Worm (Caenorhabditis elegans) whole organism, L1 larva: ENCODE data around the gene nck-1.

Source experiments
- C04F5.9 ChIP-seq: sonication (generic microtip); optimal IDR thresholded peaks from 2 replicates; lab custom pipeline; 2016; ENCODE audit warnings: missing genetic modification characterization, missing compliant biosample characterization
- C16A3.4 ChIP-seq: fragments of 150-350 bp; optimal IDR thresholded peaks from 2 replicates; lab custom pipeline; 2014; ENCODE audit warnings: missing biosample characterization, missing genetic modification characterization
- F16B12.6 ChIP-seq: fragments of 150-350 bp; optimal IDR thresholded peaks from 2 replicates; lab custom pipeline; 2014; ENCODE audit warnings: missing biosample characterization, missing genetic modification characterization
- aha-1 ChIP-seq: fragments of 150-350 bp; optimal IDR thresholded peaks from 2 replicates; lab custom pipeline; 2014; ENCODE audit warnings: missing biosample characterization, missing genetic modification characterization
- alr-1 ChIP-seq: fragments of 200-800 bp; sonication (Bioruptor generic); optimal IDR thresholded peaks from 2 replicates; lab custom pipeline; 2018; ENCODE audit warnings: borderline replicate concordance, mild to moderate bottlenecking, missing genetic modification characterization, missing compliant biosample characterization
- aly-2 ChIP-seq: fragments of 150-350 bp; optimal IDR thresholded peaks from 2 replicates; lab custom pipeline; 2014; ENCODE audit warnings: missing biosample characterization, missing genetic modification characterization
- ama-1 ChIP-seq: fragments of 150-350 bp; optimal IDR thresholded peaks from 2 replicates; lab custom pipeline; 2014
- blmp-1 ChIP-seq: fragments of 150-350 bp; optimal IDR thresholded peaks from 2 replicates; lab custom pipeline; 2014; ENCODE audit warnings: missing biosample characterization, missing genetic modification characterization
- ceh-63 ChIP-seq: fragments of 200-800 bp; sonication (Bioruptor generic); optimal IDR thresholded peaks from 2 replicates; lab custom pipeline; 2018; ENCODE audit warnings: mild to moderate bottlenecking, missing genetic modification characterization, missing compliant biosample characterization
- ceh-8 ChIP-seq: fragments of 200-800 bp; sonication (Bioruptor generic); optimal IDR thresholded peaks from 2 replicates; lab custom pipeline; 2018; ENCODE audit warnings: mild to moderate bottlenecking, missing genetic modification characterization, moderate library complexity, missing compliant biosample characterization
- ceh-82 ChIP-seq, 3 experiments: fragments of 150-350 bp in 1 of 3; sonication (generic microtip) in 2 of 3; optimal IDR thresholded peaks; 2 replicates each; lab custom pipeline; 2014 to 2017; ENCODE audit warnings: missing biosample characterization in 3 of 3, missing genetic modification characterization in 3 of 3
- ceh-90 ChIP-seq: sonication (generic microtip); optimal IDR thresholded peaks from 2 replicates; lab custom pipeline; 2016; ENCODE audit warnings: missing genetic modification characterization, missing compliant biosample characterization
- ces-1 ChIP-seq: fragments of 150-350 bp; optimal IDR thresholded peaks from 2 replicates; lab custom pipeline; 2014; ENCODE audit warnings: missing biosample characterization, missing genetic modification reagents, missing genetic modification characterization
- dpl-1 ChIP-seq, 3 experiments: fragments of 150-350 bp in 2 of 3; sonication (generic microtip) in 1 of 3; optimal IDR thresholded peaks; 2 replicates each; lab custom pipeline; 2014 to 2017; ENCODE audit warnings: missing biosample characterization in 3 of 3, missing genetic modification characterization in 3 of 3, missing genetic modification reagents in 3 of 3
- dsc-1 ChIP-seq: sonication (generic microtip); optimal IDR thresholded peaks from 2 replicates; lab custom pipeline; 2016; ENCODE audit warnings: mild to moderate bottlenecking, missing genetic modification characterization, missing compliant biosample characterization
- efl-3 ChIP-seq: fragments of 200-800 bp; sonication (Bioruptor generic); optimal IDR thresholded peaks from 2 replicates; lab custom pipeline; 2018; ENCODE audit warnings: mild to moderate bottlenecking, missing genetic modification characterization, missing compliant biosample characterization
- egl-27 ChIP-seq, 2 experiments: fragments of 150-350 bp in 1 of 2; sonication (generic microtip); optimal IDR thresholded peaks; 3 replicates each; lab custom pipeline; 2017 to 2018; ENCODE audit warnings: missing biosample characterization in 2 of 2, missing genetic modification characterization in 2 of 2, missing genetic modification reagents in 2 of 2
- elt-3 ChIP-seq, 6 experiments: fragments of 150-350 bp in 1 of 6; sonication (generic microtip); optimal IDR thresholded peaks; 2 replicates each; lab custom pipeline; 2017 to 2018; ENCODE audit warnings: missing biosample characterization in 6 of 6, missing genetic modification characterization in 6 of 6, inconsistent platforms in 1 of 6
- ets-5 ChIP-seq: fragments of 200-800 bp; sonication (Bioruptor generic); IDR thresholded peaks from 2 replicates; pipeline ENCODE4 v1.3.6; 2022; ENCODE audit warnings: missing genetic modification characterization, missing compliant biosample characterization
- fkh-10 ChIP-seq: sonication (generic microtip); optimal IDR thresholded peaks from 2 replicates; lab custom pipeline; 2017; ENCODE audit warnings: missing biosample characterization, missing genetic modification reagents, missing genetic modification characterization
- fos-1 ChIP-seq: fragments of 150-350 bp; optimal IDR thresholded peaks from 2 replicates; lab custom pipeline; 2014; ENCODE audit warnings: missing biosample characterization, missing genetic modification characterization
- hlh-4 ChIP-seq: sonication (generic microtip); optimal IDR thresholded peaks from 2 replicates; lab custom pipeline; 2016; ENCODE audit warnings: mild to moderate bottlenecking, missing genetic modification characterization, missing compliant biosample characterization
- irx-1 ChIP-seq: sonication (generic microtip); optimal IDR thresholded peaks from 2 replicates; lab custom pipeline; 2016; ENCODE audit warnings: missing genetic modification characterization, missing compliant biosample characterization
- jun-1 ChIP-seq: fragments of 150-350 bp; optimal IDR thresholded peaks from 2 replicates; lab custom pipeline; 2014; ENCODE audit warnings: missing biosample characterization, missing genetic modification reagents, missing genetic modification characterization
- lin-14 ChIP-seq: fragments of 200-800 bp; sonication (Bioruptor generic); optimal IDR thresholded peaks from 2 replicates; lab custom pipeline; 2018; ENCODE audit warnings: mild to moderate bottlenecking, missing genetic modification characterization, moderate library complexity, missing compliant biosample characterization
- lin-35 ChIP-seq, 2 experiments: fragments of 150-350 bp; optimal IDR thresholded peaks; 2 replicates each; lab custom pipeline; 2014; ENCODE audit warnings: missing biosample characterization in 2 of 2, missing genetic modification characterization in 2 of 2, missing genetic modification reagents in 2 of 2
- lir-3 ChIP-seq: sonication (generic microtip); optimal IDR thresholded peaks from 2 replicates; lab custom pipeline; 2016; ENCODE audit warnings: mild to moderate bottlenecking, missing genetic modification characterization, moderate library complexity, missing compliant biosample characterization; ENCODE audit not compliant: poor library complexity
- mab-9 ChIP-seq: fragments of 200-800 bp; sonication (Bioruptor generic); IDR thresholded peaks from 2 replicates; pipeline ENCODE4 v1.3.6; 2022; ENCODE audit warnings: missing genetic modification reagents, missing genetic modification characterization, missing compliant biosample characterization
- mdl-1 ChIP-seq, 2 experiments: fragments of 150-350 bp; optimal IDR thresholded peaks; 2 replicates each; lab custom pipeline; 2014 to 2017; ENCODE audit warnings: missing biosample characterization in 2 of 2, missing genetic modification characterization in 2 of 2, inconsistent platforms in 1 of 2
- nhr-12 ChIP-seq: sonication (generic microtip); optimal IDR thresholded peaks from 2 replicates; lab custom pipeline; 2017; ENCODE audit warnings: missing biosample characterization, missing genetic modification characterization
- nhr-19 ChIP-seq: fragments of 200-800 bp; sonication (Bioruptor generic); conservative IDR thresholded peaks from 2 replicates; pipeline ENCODE4 v1.3.6; 2022; ENCODE audit warnings: missing genetic modification characterization, missing compliant biosample characterization
- nhr-237 ChIP-seq: fragments of 150-350 bp; optimal IDR thresholded peaks from 2 replicates; lab custom pipeline; 2014; ENCODE audit warnings: missing biosample characterization, missing genetic modification characterization
- nhr-47 ChIP-seq: sonication (generic microtip); optimal IDR thresholded peaks from 2 replicates; lab custom pipeline; 2016; ENCODE audit warnings: mild to moderate bottlenecking, missing genetic modification characterization, moderate library complexity, missing compliant biosample characterization
- nhr-71 ChIP-seq: sonication (generic microtip); optimal IDR thresholded peaks from 2 replicates; lab custom pipeline; 2016; ENCODE audit warnings: mild to moderate bottlenecking, missing genetic modification characterization, moderate library complexity, missing compliant biosample characterization
- nhr-85 ChIP-seq: sonication (generic microtip); peaks from one replicate; lab custom pipeline; 2016; ENCODE audit warnings: missing genetic modification characterization, inconsistent platforms, missing compliant biosample characterization
- nhr-90 ChIP-seq: sonication (generic microtip); optimal IDR thresholded peaks from 2 replicates; lab custom pipeline; 2016; ENCODE audit warnings: mild to moderate bottlenecking, missing genetic modification characterization, missing compliant biosample characterization; ENCODE audit not compliant: poor library complexity
- pax-3 ChIP-seq: fragments of 200-800 bp; sonication (Bioruptor generic); optimal IDR thresholded peaks from 2 replicates; lab custom pipeline; 2018; ENCODE audit warnings: mild to moderate bottlenecking, missing genetic modification characterization, moderate library complexity, missing compliant biosample characterization
- pqm-1 ChIP-seq: sonication (generic microtip); optimal IDR thresholded peaks from 3 replicates; lab custom pipeline; 2017; ENCODE audit warnings: missing biosample characterization, missing genetic modification characterization
- rnt-1 ChIP-seq: sonication (generic microtip); optimal IDR thresholded peaks from 2 replicates; lab custom pipeline; 2016; ENCODE audit warnings: mild to moderate bottlenecking, missing genetic modification characterization, moderate library complexity, missing compliant biosample characterization
- skn-1 ChIP-seq: fragments of 150-350 bp; optimal IDR thresholded peaks from 2 replicates; lab custom pipeline; 2014; ENCODE audit warnings: missing biosample characterization, missing genetic modification characterization
- snu-23 ChIP-seq: sonication (generic microtip); optimal IDR thresholded peaks from 2 replicates; lab custom pipeline; 2016; ENCODE audit warnings: missing genetic modification characterization, missing compliant biosample characterization
- sox-4 ChIP-seq: sonication (generic microtip); optimal IDR thresholded peaks from 2 replicates; lab custom pipeline; 2016; ENCODE audit warnings: missing genetic modification characterization, missing compliant biosample characterization
- sup-37 ChIP-seq: fragments of 200-800 bp; sonication (Bioruptor generic); optimal IDR thresholded peaks from 2 replicates; lab custom pipeline; 2018; ENCODE audit warnings: mild to moderate bottlenecking, missing genetic modification characterization, missing compliant biosample characterization
- tbx-2 ChIP-seq: sonication (generic microtip); optimal IDR thresholded peaks from 2 replicates; lab custom pipeline; 2016; ENCODE audit warnings: missing genetic modification characterization, missing compliant biosample characterization
- unc-130 ChIP-seq: fragments of 150-350 bp; optimal IDR thresholded peaks from 2 replicates; lab custom pipeline; 2017; ENCODE audit warnings: missing biosample characterization, missing genetic modification characterization, inconsistent platforms
- unc-98 ChIP-seq: fragments of 200-800 bp; sonication (Bioruptor generic); IDR thresholded peaks from 2 replicates; pipeline ENCODE4 v1.3.6; 2022; ENCODE audit warnings: missing genetic modification characterization, missing compliant biosample characterization
- xbp-1 ChIP-seq: sonication (generic microtip); optimal IDR thresholded peaks from 2 replicates; lab custom pipeline; 2016; ENCODE audit warnings: missing genetic modification characterization, missing compliant biosample characterization
- zag-1 ChIP-seq: fragments of 150-350 bp; optimal IDR thresholded peaks from 2 replicates; lab custom pipeline; 2014; ENCODE audit warnings: missing biosample characterization, missing genetic modification characterization
- ztf-11 ChIP-seq, 2 experiments: sonication (generic microtip); optimal IDR thresholded peaks; 2 replicates each; lab custom pipeline; 2016 to 2017; ENCODE audit warnings: missing genetic modification characterization in 2 of 2, missing biosample characterization in 1 of 2, missing compliant biosample characterization in 1 of 2
- ztf-4 ChIP-seq: fragments of 150-350 bp; optimal IDR thresholded peaks from 2 replicates; lab custom pipeline; 2014; ENCODE audit warnings: missing biosample characterization, missing genetic modification characterization

Gene nck-1

ce11 chrX:4157896-4158295 lies 4.7 kb upstream of the nck-1 start (continued):
- TF ChIP-seq C16A3.4 (tag; lab: Kevin White, UChicago) (no peak), efl-3 (no peak), dsc-1 (tag; lab: Kevin White, UChicago) (peak; percentile 67), dpl-1 (GFP tag; optimal IDR thresholded peaks at IDR 0.05; lab: Kevin White, UChicago) (no peak), jun-1 (no peak), ceh-63 (GFP tag; lab: Kevin White, UChicago) (no peak), skn-1 (tag; lab: Kevin White, UChicago) (peak; percentile 22), ztf-4 (tag; lab: Kevin White, UChicago) (no peak), F16B12.6 (tag; lab: Kevin White, UChicago) (no peak), ets-5 (GFP tag; lab: Robert Waterston, UW) (no peak), sox-4 (tag; lab: Kevin White, UChicago) (no peak), pax-3 (tag; lab: Kevin White, UChicago) (no peak), blmp-1 (tag; lab: Kevin White, UChicago) (no peak), ama-1 (lab: Kevin White, UChicago) (no peak), ces-1 (GFP tag; lab: Kevin White, UChicago) (no peak), egl-27 (tag; optimal IDR thresholded peaks at IDR 0.05; lab: Kevin White, UChicago) (no peak), zag-1 (tag; lab: Kevin White, UChicago) (no peak), unc-130 (tag; lab: Kevin White, UChicago) (no peak), nhr-85 (peak; percentile 53), fkh-10 (no peak), ceh-82 (tag; optimal IDR thresholded peaks at IDR 0.05; lab: Kevin White, UChicago) (no peak), tbx-2 (tag; lab: Kevin White, UChicago) (peak; percentile 26), nhr-19 (GFP tag; lab: Robert Waterston, UW) (no peak), aly-2 (tag; lab: Kevin White, UChicago) (no peak), mdl-1 (tag; optimal IDR thresholded peaks at IDR 0.05; lab: Kevin White, UChicago) (peak in 1 of 2 experiments; percentile 22), sup-37 (GFP tag; lab: Kevin White, UChicago) (no peak), pqm-1 (no peak), ztf-11 (tag; optimal IDR thresholded peaks at IDR 0.05; lab: Kevin White, UChicago) (peak in 1 of 2 experiments; percentile 12), aha-1 (tag; lab: Kevin White, UChicago) (no peak), irx-1 (tag; lab: Kevin White, UChicago) (no peak), xbp-1 (tag; lab: Kevin White, UChicago) (no peak), lir-3 (tag; lab: Kevin White, UChicago) (no peak), unc-98 (GFP tag; lab: Robert Waterston, UW) (no peak), lin-35 (GFP tag; optimal IDR thresholded peaks at IDR 0.05; lab: Kevin White, UChicago) (peak in 1 of 2 experiments; percentile 8), alr-1 (tag; lab: Kevin White, UChicago) (no peak), fos-1 (tag; lab: Kevin White, UChicago) (no peak), ceh-8 (no peak), snu-23 (GFP tag; lab: Kevin White, UChicago) (peak; percentile 50)

ce11 chrX:4154784-4155183 lies 1.5 kb upstream of the nck-1 start:
- TF ChIP-seq nhr-71 (tag; lab: Kevin White, UChicago) (peak; percentile 11), rnt-1 (peak; percentile 25), fkh-10 (no peak), lin-14 (GFP tag; lab: Kevin White, UChicago) (peak; percentile 79)

- TF ChIP-seq mab-9 (no peak), dpl-1 (GFP tag; optimal IDR thresholded peaks at IDR 0.05; lab: Kevin White, UChicago) (no peak), nhr-237 (tag; lab: Kevin White, UChicago) (no peak), hlh-4 (no peak), sox-4 (tag; lab: Kevin White, UChicago) (no peak), ces-1 (GFP tag; lab: Kevin White, UChicago) (no peak), aly-2 (tag; lab: Kevin White, UChicago) (no peak), ceh-90 (no peak), mdl-1 (tag; optimal IDR thresholded peaks at IDR 0.05; lab: Kevin White, UChicago) (no peak), xbp-1 (tag; lab: Kevin White, UChicago) (no peak), ama-1 (lab: Kevin White, UChicago) (no peak), nhr-47 (tag; lab: Kevin White, UChicago) (no peak), ceh-82 (tag; optimal IDR thresholded peaks at IDR 0.05; lab: Kevin White, UChicago) (peak in 1 of 3 experiments; percentile 9), F16B12.6 (tag; lab: Kevin White, UChicago) (no peak), nhr-12 (tag; lab: Kevin White, UChicago) (no peak), nhr-71 (tag; lab: Kevin White, UChicago) (peak; percentile 3), ztf-4 (tag; lab: Kevin White, UChicago) (no peak), C04F5.9 (tag; lab: Kevin White, UChicago) (no peak), nhr-90 (tag; lab: Kevin White, UChicago) (no peak), elt-3 (tag; optimal IDR thresholded peaks at IDR 0.05; lab: Kevin White, UChicago) (no peak)
Observed at ce11 chrX:4151206-4151605, 2.0 kb downstream of the nck-1 start.
